Worm (Caenorhabditis elegans): ENCODE data around the gene ssup-72.

- TF ChIP-seq T26A8.4 (GFP tag; IDR thresholded peaks at IDR 0.05) (no peak), D1046.2 (GFP tag; IDR thresholded peaks at IDR 0.05) (no peak), madf-5 (GFP tag; IDR thresholded peaks at IDR 0.05) (no peak), spr-1 (tag; optimal IDR thresholded peaks at IDR 0.05) (no peak), zag-1 (tag; optimal IDR thresholded peaks at IDR 0.05) (no peak), mep-1 (tag; optimal IDR thresholded peaks at IDR 0.05) (no peak), hlh-11 (tag; optimal IDR thresholded peaks at IDR 0.05) (no peak), arid-1 (GFP tag; conservative IDR thresholded peaks at IDR 0.05) (no peak), snpc-4 (tag; optimal IDR thresholded peaks at IDR 0.05) (no peak)
Observed at ce11 chrII:6801262-6801661, 24.9 kb downstream of the ssup-72 start.
